Fruit fly (Drosophila melanogaster): Measurements from ENCODE around the gene Lerp.

DNA sequence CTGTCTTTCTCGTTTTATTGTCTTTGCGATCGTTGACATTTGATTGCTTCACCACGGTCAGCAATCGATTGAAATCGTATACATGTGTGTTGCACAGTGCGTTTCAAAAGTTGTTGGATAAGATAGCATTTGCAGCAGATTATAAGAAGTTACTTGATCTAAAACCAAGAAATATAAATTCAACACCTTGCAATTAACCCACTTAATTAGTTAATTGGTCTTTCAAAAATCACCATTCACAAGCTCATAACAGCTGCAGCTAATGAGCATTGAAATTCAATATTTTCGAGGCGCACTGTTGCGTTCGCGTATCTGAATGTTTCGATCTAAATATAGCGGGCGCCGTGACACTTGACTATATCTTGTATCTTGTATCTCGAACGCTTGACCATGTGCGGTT lies 29.8 kb upstream of the Lerp start:
- TF ChIP-seq GATAd (GFP tag; optimal IDR thresholded peaks at IDR 0.05) (no peak), usp (GFP tag; optimal IDR thresholded peaks at IDR 0.05) (no peak), N (GFP tag; optimal IDR thresholded peaks at IDR 0.05) (no peak), lola (GFP tag; optimal IDR thresholded peaks at IDR 0.05) (no peak), Abd-B (GFP tag; optimal IDR thresholded peaks at IDR 0.05) (no peak), Sp1 (GFP tag; optimal IDR thresholded peaks at IDR 0.05) (no peak), Myc (optimal IDR thresholded peaks at IDR 0.05) (no peak), sage (GFP tag; optimal IDR thresholded peaks at IDR 0.05) (no peak), tai (GFP tag; optimal IDR thresholded peaks at IDR 0.05) (no peak), pan (optimal IDR thresholded peaks at IDR 0.05) (no peak), Dif (GFP tag; optimal IDR thresholded peaks at IDR 0.05; ENCODE audit: partially characterized antibody) (no peak), psq (GFP tag; optimal IDR thresholded peaks at IDR 0.05) (peak; percentile 27)
